Fruit fly (Drosophila melanogaster): Measurements from ENCODE around the gene CG8539.

The CG8539 gene

dm6 chr3L:7529081-7530021 is 30.7 kb upstream of the CG8539 start (continued):
- TF ChIP-seq CG11504 (tag; optimal IDR thresholded peaks at IDR 0.05) (no peak), Oli (tag; optimal IDR thresholded peaks at IDR 0.05) (no peak), Ets65A (GFP tag) (no peak), mirr (GFP tag; optimal IDR thresholded peaks at IDR 0.05) (peak; percentile 22), CG17361 (GFP tag; IDR thresholded peaks at IDR 0.05) (no peak), pnt (GFP tag; optimal IDR thresholded peaks at IDR 0.05) (no peak), Gsc (GFP tag; IDR thresholded peaks at IDR 0.05) (no peak), insv (GFP tag; optimal IDR thresholded peaks at IDR 0.05) (no peak), gcm2 (GFP tag; optimal IDR thresholded peaks at IDR 0.05) (no peak), shn (GFP tag; optimal IDR thresholded peaks at IDR 0.05) (peak; percentile 39), Bteb2 (GFP tag; optimal IDR thresholded peaks at IDR 0.05) (no peak), phol (tag; optimal IDR thresholded peaks at IDR 0.05) (peak; percentile 2), ems (GFP tag; optimal IDR thresholded peaks at IDR 0.05) (no peak), Rfx (GFP tag; IDR thresholded peaks at IDR 0.05) (peak; percentile 59; the same call in 1 of the 2 replicates), CG1024 (GFP tag; IDR thresholded peaks at IDR 0.05) (no peak; the same call in 1 of the 2 replicates), Neu2 (GFP tag; optimal IDR thresholded peaks at IDR 0.05; ENCODE audit: borderline replicate concordance) (no peak), CG5953 (GFP tag; IDR thresholded peaks at IDR 0.05) (no peak), Hey (tag; optimal IDR thresholded peaks at IDR 0.05) (no peak), Side (GFP tag; optimal IDR thresholded peaks at IDR 0.05) (no peak), sd (tag; optimal IDR thresholded peaks at IDR 0.05) (peak; percentile 73), Lhr (GFP tag; optimal IDR thresholded peaks at IDR 0.05) (no peak), Aef1 (GFP tag; IDR thresholded peaks at IDR 0.05) (no peak), Trl (optimal IDR thresholded peaks at IDR 0.05) (no peak), Trl (GFP tag; optimal IDR thresholded peaks at IDR 0.05) (no peak), Rx (GFP tag; IDR thresholded peaks at IDR 0.05) (no peak), CG8281 (tag; optimal IDR thresholded peaks at IDR 0.05) (peak; percentile 3), sr (GFP tag; IDR thresholded peaks at IDR 0.05) (no peak), CG31365 (tag; optimal IDR thresholded peaks at IDR 0.05) (no peak), her (GFP tag; optimal IDR thresholded peaks at IDR 0.05) (no peak), croc (GFP tag; conservative IDR thresholded peaks at IDR 0.05) (no peak), CG12299 (tag; optimal IDR thresholded peaks at IDR 0.05) (no peak), Hand (GFP tag; optimal IDR thresholded peaks at IDR 0.05) (no peak), CG6689 (GFP tag; IDR thresholded peaks at IDR 0.05) (peak; percentile 49), cas (GFP tag; IDR thresholded peaks at IDR 0.05) (no peak; the same call in 1 of the 2 replicates), br (optimal IDR thresholded peaks at IDR 0.05) (no peak), CG16779 (GFP tag; IDR thresholded peaks at IDR 0.05) (0 out of 2 replicates have a peak, but pooled peaks have one; percentile 6), Nf-YC (tag; optimal IDR thresholded peaks at IDR 0.05) (no peak), CG14050 (GFP tag; IDR thresholded peaks at IDR 0.05) (no peak), fu2 (GFP tag; optimal IDR thresholded peaks at IDR 0.05) (no peak)

- no peak for TF ChIP-seq ATbp (GFP tag; optimal IDR thresholded peaks at IDR 0.05)
- TF ChIP-seq CG18599 (GFP tag; optimal IDR thresholded peaks at IDR 0.05) = no peak
- TF ChIP-seq CG17186 (GFP tag; optimal IDR thresholded peaks at IDR 0.05) = no peak
- peak; percentile 73 for TF ChIP-seq nerfin-2 (GFP tag; IDR thresholded peaks at IDR 0.05; ENCODE audit: partially characterized antibody)
- peak; percentile 76 for TF ChIP-seq ato (GFP tag; IDR thresholded peaks at IDR 0.05; ENCODE audit: partially characterized antibody)
- TF ChIP-seq zen (tag; optimal IDR thresholded peaks at IDR 0.05) = peak; percentile 15
- peak; percentile 69 for TF ChIP-seq CG17361 (GFP tag; IDR thresholded peaks at IDR 0.05)
- no peak for TF ChIP-seq CG13296 (GFP tag; optimal IDR thresholded peaks at IDR 0.05)
- TF ChIP-seq CG10654 (GFP tag; optimal IDR thresholded peaks at IDR 0.05) = no peak
- TF ChIP-seq Hey (tag; optimal IDR thresholded peaks at IDR 0.05) = no peak
- peak; percentile 86 for TF ChIP-seq amos (GFP tag; IDR thresholded peaks at IDR 0.05; ENCODE audit: partially characterized antibody)
- no peak for TF ChIP-seq Rx (GFP tag; IDR thresholded peaks at IDR 0.05)
- no peak for TF ChIP-seq sc (optimal IDR thresholded peaks at IDR 0.05)
- TF ChIP-seq sc (GFP tag; optimal IDR thresholded peaks at IDR 0.05) = no peak
- TF ChIP-seq Lpt (GFP tag; optimal IDR thresholded peaks at IDR 0.05) = no peak
These were observed 29.9 kb upstream of the CG8539 start, which contains the start of gene lqf for dm6 chr3L:7528380-7529080. lqf (plus strand) TSS chr3L:7528780.
